Worm (Caenorhabditis elegans) whole organism, L2 larva: Measurements from ENCODE around the gene Y38E10A.33.

Source experiments
- C34F6.9 ChIP-seq: fragments of 150-350 bp; optimal IDR thresholded peaks from 2 replicates; lab custom pipeline; 2014; ENCODE audit warnings: missing biosample characterization, missing genetic modification characterization
- F13H6.1 ChIP-seq: sonication (generic microtip); optimal IDR thresholded peaks from 2 replicates; lab custom pipeline; 2016; ENCODE audit warnings: missing genetic modification characterization, missing compliant biosample characterization
- Y55F3AM.14 ChIP-seq: fragments of 200-800 bp; sonication (Bioruptor generic); optimal IDR thresholded peaks from 2 replicates; lab custom pipeline; 2018; ENCODE audit warnings: mild to moderate bottlenecking, missing genetic modification characterization, missing compliant biosample characterization
- ZK546.5 ChIP-seq: sonication (generic microtip); optimal IDR thresholded peaks from 2 replicates; lab custom pipeline; 2017; ENCODE audit warnings: missing biosample characterization, missing genetic modification characterization
- alr-1 ChIP-seq: fragments of 150-350 bp; optimal IDR thresholded peaks from 2 replicates; lab custom pipeline; 2014; ENCODE audit warnings: missing biosample characterization, missing genetic modification characterization
- aly-2 ChIP-seq: fragments of 150-350 bp; optimal IDR thresholded peaks from 2 replicates; lab custom pipeline; 2014; ENCODE audit warnings: missing biosample characterization, missing genetic modification characterization
- ama-1 ChIP-seq: fragments of 150-350 bp; optimal IDR thresholded peaks from 2 replicates; lab custom pipeline; 2018; ENCODE audit warnings: inconsistent platforms
- blmp-1 ChIP-seq: sonication (generic microtip); optimal IDR thresholded peaks from 2 replicates; lab custom pipeline; 2017; ENCODE audit warnings: missing genetic modification characterization, mild to moderate bottlenecking, missing compliant biosample characterization, antibody characterized with exemption, moderate library complexity; ENCODE audit not compliant: insufficient read depth
- ceh-16 ChIP-seq: fragments of 150-350 bp; optimal IDR thresholded peaks from 2 replicates; lab custom pipeline; 2014; ENCODE audit warnings: missing biosample characterization, missing genetic modification characterization
- ceh-82 ChIP-seq: fragments of 150-350 bp; optimal IDR thresholded peaks from 2 replicates; lab custom pipeline; 2014; ENCODE audit warnings: missing biosample characterization, missing genetic modification characterization
- dmd-4 ChIP-seq: sonication (generic microtip); optimal IDR thresholded peaks from 2 replicates; lab custom pipeline; 2017; ENCODE audit warnings: missing biosample characterization, missing genetic modification characterization
- elt-3 ChIP-seq: sonication (generic microtip); optimal IDR thresholded peaks from 2 replicates; lab custom pipeline; 2017; ENCODE audit warnings: missing biosample characterization, missing genetic modification characterization
- fos-1 ChIP-seq: fragments of 150-350 bp; optimal IDR thresholded peaks from 2 replicates; lab custom pipeline; 2014; ENCODE audit warnings: missing biosample characterization, missing genetic modification characterization
- lin-11 ChIP-seq: fragments of 150-350 bp; sonication (generic microtip); optimal IDR thresholded peaks from 2 replicates; lab custom pipeline; 2014; ENCODE audit warnings: missing biosample characterization, missing genetic modification characterization, inconsistent platforms, mixed read lengths
- lin-13 ChIP-seq: fragments of 150-350 bp; optimal IDR thresholded peaks from 2 replicates; lab custom pipeline; 2014; ENCODE audit warnings: missing biosample characterization, missing genetic modification reagents, missing genetic modification characterization
- lin-39 ChIP-seq: fragments of 150-350 bp; optimal IDR thresholded peaks from 2 replicates; lab custom pipeline; 2014; ENCODE audit warnings: missing biosample characterization, missing genetic modification reagents, missing genetic modification characterization
- mab-5 ChIP-seq: fragments of 150-350 bp; optimal IDR thresholded peaks from 2 replicates; lab custom pipeline; 2014; ENCODE audit warnings: missing biosample characterization, missing genetic modification characterization
- mdl-1 ChIP-seq, 2 experiments: fragments of 150-350 bp in 1 of 2; sonication (generic microtip) in 1 of 2; optimal IDR thresholded peaks; 2 replicates each; lab custom pipeline; 2017; ENCODE audit warnings: missing biosample characterization in 2 of 2, missing genetic modification characterization in 2 of 2
- nhr-10 ChIP-seq: sonication (generic microtip); optimal IDR thresholded peaks from 2 replicates; lab custom pipeline; 2017; ENCODE audit warnings: missing biosample characterization, missing genetic modification characterization
- nhr-12 ChIP-seq: fragments of 150-350 bp; optimal IDR thresholded peaks from 2 replicates; lab custom pipeline; 2014; ENCODE audit warnings: missing biosample characterization, missing genetic modification characterization
- nhr-129 ChIP-seq: fragments of 150-350 bp; optimal IDR thresholded peaks from 2 replicates; lab custom pipeline; 2014; ENCODE audit warnings: missing biosample characterization, missing genetic modification characterization
- nhr-23 ChIP-seq: fragments of 150-350 bp; optimal IDR thresholded peaks from 2 replicates; lab custom pipeline; 2014; ENCODE audit warnings: missing biosample characterization, missing genetic modification reagents, missing genetic modification characterization
- nhr-6 ChIP-seq: fragments of 150-350 bp; optimal IDR thresholded peaks from 2 replicates; lab custom pipeline; 2014; ENCODE audit warnings: missing biosample characterization, missing genetic modification characterization
- nhr-77 ChIP-seq: fragments of 150-350 bp; optimal IDR thresholded peaks from 2 replicates; lab custom pipeline; 2014; ENCODE audit warnings: missing biosample characterization, missing genetic modification characterization
- sem-4 ChIP-seq: fragments of 150-350 bp; optimal IDR thresholded peaks from 2 replicates; lab custom pipeline; 2014; ENCODE audit warnings: missing biosample characterization, missing genetic modification reagents, missing genetic modification characterization
- skn-1 ChIP-seq: sonication (generic microtip); optimal IDR thresholded peaks from 2 replicates; lab custom pipeline; 2017; ENCODE audit warnings: missing biosample characterization, missing genetic modification characterization
- sma-3 ChIP-seq: sonication (generic microtip); optimal IDR thresholded peaks from 2 replicates; lab custom pipeline; 2016; ENCODE audit warnings: missing genetic modification reagents, missing genetic modification characterization, missing compliant biosample characterization
- snpc-4 ChIP-seq: fragments of 150-350 bp; optimal IDR thresholded peaks from 2 replicates; lab custom pipeline; 2014; ENCODE audit warnings: missing biosample characterization, missing genetic modification characterization
- unc-39 ChIP-seq: fragments of 150-350 bp; optimal IDR thresholded peaks from 2 replicates; lab custom pipeline; 2014; ENCODE audit warnings: missing biosample characterization, missing genetic modification characterization
- unc-62 ChIP-seq: fragments of 150-350 bp; optimal IDR thresholded peaks from 2 replicates; lab custom pipeline; 2014; ENCODE audit warnings: missing biosample characterization, missing genetic modification reagents, missing genetic modification characterization
- ztf-1 ChIP-seq: fragments of 200-800 bp; sonication (Bioruptor generic); conservative IDR thresholded peaks from 2 replicates; pipeline ENCODE4 v1.3.6; 2022; ENCODE audit warnings: missing genetic modification characterization, missing compliant biosample characterization
- ztf-11 ChIP-seq: sonication (generic microtip); optimal IDR thresholded peaks from 2 replicates; lab custom pipeline; 2017; ENCODE audit warnings: missing biosample characterization, missing genetic modification characterization

The Y38E10A.33 gene

DNA sequence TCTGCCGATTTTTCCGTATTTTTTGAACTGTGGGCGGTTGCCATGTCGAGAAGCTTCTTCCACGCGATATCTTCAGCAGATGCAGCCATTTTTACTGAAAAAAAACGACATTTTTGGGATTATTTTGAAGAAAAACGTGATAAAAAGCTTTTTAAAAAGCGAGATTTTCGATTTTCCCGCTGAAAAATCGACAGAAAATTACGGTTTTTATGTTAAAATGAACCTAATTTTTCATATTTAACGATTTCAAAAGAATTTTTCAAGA, 1.8 kb downstream of the Y38E10A.33 start, which contains the start of gene Y38E10A.22:
Gene Y38E10A.22, minus strand, starts transcription at position 101 of the 265 bp plus-strand sequence.
- no peak for TF ChIP-seq ceh-16 (tag; lab: Kevin White, UChicago)
- no peak for TF ChIP-seq unc-62 (GFP tag; lab: Kevin White, UChicago)
- no peak for TF ChIP-seq aly-2 (tag; lab: Kevin White, UChicago)
- TF ChIP-seq snpc-4 (tag; lab: Kevin White, UChicago) = no peak

- TF ChIP-seq nhr-77 (tag; lab: Kevin White, UChicago) = no peak
- no peak for TF ChIP-seq aly-2 (tag; lab: Kevin White, UChicago)
- no peak for TF ChIP-seq C34F6.9 (tag; lab: Kevin White, UChicago)
- no peak for TF ChIP-seq blmp-1 (tag; lab: Kevin White, UChicago)
- TF ChIP-seq fos-1 = no peak
- no peak for TF ChIP-seq F13H6.1 (tag; lab: Kevin White, UChicago)
- TF ChIP-seq elt-3 = no peak
- TF ChIP-seq lin-13 (GFP tag; lab: Kevin White, UChicago) = no peak
- no peak for TF ChIP-seq nhr-6 (tag; lab: Kevin White, UChicago)
- no peak for TF ChIP-seq nhr-129
Measured at ce11 chrII:12673311-12673710, 6.1 kb downstream of the Y38E10A.33 start.

DNA sequence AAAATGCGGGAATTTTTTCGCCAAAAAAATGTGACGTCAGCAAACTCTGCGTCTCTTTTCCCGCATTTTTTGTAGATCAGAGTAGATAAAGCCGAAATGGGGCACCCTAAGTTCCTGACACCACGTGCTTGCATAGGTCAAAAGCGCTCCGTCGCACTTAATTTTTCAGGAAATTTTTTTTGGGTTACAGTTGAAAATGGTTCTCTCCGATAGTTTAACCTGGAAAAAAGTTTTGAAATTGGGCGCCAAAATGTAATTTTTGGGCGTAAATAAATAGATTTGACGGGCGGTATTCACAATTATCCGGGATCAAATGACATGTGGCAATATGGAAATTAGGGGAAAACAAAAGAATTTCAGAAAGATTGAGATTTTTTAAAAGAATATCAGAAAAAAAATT, 6.9 kb downstream of the Y38E10A.33 start:
- no peak for TF ChIP-seq nhr-77 (tag; lab: Kevin White, UChicago)
- no peak for TF ChIP-seq ZK546.5 (tag; lab: Kevin White, UChicago)
- TF ChIP-seq skn-1 = no peak
- TF ChIP-seq fos-1 = no peak
- no peak for TF ChIP-seq blmp-1 (tag; lab: Kevin White, UChicago)
- no peak for TF ChIP-seq lin-13 (GFP tag; lab: Kevin White, UChicago)
- no peak for TF ChIP-seq alr-1 (tag; lab: Kevin White, UChicago)
- no peak for TF ChIP-seq ztf-11 (tag; lab: Kevin White, UChicago)
- no peak for TF ChIP-seq nhr-12

DNA sequence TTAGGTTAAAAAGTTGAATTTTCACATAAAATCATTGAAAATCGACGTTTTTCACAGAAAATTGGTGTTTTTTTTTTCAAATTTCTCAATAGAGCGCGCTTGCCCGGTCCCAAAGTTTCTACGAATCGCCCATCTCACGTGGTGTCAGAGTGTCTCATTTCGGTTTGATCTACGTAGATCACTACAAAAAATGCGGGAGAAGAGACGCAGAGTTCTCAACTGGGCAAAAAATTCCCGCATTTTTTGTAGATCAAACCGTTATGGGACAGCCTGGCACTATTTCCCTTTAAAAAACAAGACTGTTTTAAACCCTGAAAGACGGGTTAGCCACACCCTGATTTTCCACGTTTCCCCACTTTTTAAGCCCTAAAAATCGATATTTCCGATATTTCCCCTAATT, 7.6 kb downstream of the Y38E10A.33 start:
- TF ChIP-seq skn-1 (no peak), ama-1 (no peak), lin-39 (tag; lab: Kevin White, UChicago) (no peak), mab-5 (tag; lab: Kevin White, UChicago) (no peak), nhr-10 (tag; lab: Kevin White, UChicago) (no peak), ceh-82 (tag; lab: Kevin White, UChicago) (no peak), F13H6.1 (tag; lab: Kevin White, UChicago) (no peak), ztf-1 (GFP tag; lab: Robert Waterston, UW) (no peak), ceh-16 (tag; lab: Kevin White, UChicago) (no peak), dmd-4 (tag; lab: Kevin White, UChicago) (no peak), sem-4 (tag; lab: Kevin White, UChicago) (no peak), Y55F3AM.14 (GFP tag; lab: Kevin White, UChicago) (no peak), mdl-1 (tag; optimal IDR thresholded peaks at IDR 0.05; lab: Kevin White, UChicago) (no peak)

DNA sequence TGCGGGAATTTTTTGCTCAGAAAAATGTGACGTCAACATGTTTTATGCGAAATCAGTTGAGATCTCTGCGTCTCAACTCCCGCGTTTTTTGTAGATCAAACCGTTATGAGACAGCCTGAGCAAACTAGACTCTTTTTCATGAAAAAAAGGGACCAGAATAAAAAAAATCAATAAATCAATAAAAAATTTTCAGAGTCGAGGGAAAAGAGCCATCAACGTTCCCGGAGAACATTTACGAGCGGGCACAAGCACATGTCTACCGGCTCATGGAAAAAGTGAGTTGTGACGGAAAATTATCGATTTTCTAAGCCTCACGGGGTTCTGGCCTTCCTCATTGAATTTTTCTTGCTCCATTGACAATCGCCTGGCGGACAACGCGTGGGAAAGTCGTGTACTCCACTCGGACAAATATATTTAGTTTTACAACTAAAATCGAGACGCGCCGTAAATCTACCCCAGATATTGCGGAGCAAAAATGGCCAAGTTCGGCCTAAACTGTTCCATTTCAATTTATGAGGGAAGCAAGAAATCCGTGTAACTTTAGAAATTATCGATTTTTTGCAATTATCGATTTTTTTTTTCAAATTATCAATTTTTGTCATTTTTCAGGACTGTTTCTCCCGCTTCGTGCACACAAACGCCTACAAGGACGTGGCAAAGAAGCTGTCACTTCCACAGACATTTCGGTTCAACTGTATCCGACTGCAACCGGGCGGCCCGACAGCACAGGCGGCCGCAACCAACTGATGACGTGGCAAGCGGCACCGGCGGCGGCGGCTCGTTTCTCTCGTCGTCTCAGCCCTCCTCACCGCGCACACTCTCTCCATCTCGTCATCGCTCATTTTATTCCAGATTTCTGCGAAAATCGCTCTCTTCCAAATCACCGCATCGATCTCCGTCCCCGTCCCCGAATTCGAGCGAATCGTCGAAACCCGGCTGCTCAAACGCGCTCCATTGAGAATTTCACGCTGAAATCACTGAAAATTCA, 8.3 kb downstream of the Y38E10A.33 start:
- TF ChIP-seq sma-3 (no peak), sem-4 (tag; lab: Kevin White, UChicago) (no peak), lin-11 (tag; lab: Kevin White, UChicago) (no peak), nhr-10 (tag; lab: Kevin White, UChicago) (no peak), unc-39 (tag; lab: Kevin White, UChicago) (no peak), ZK546.5 (tag; lab: Kevin White, UChicago) (no peak)
- TF ChIP-seq, all 48 proteins: peak for 0

- TF ChIP-seq Y55F3AM.14 (GFP tag; lab: Kevin White, UChicago) (no peak), lin-11 (tag; lab: Kevin White, UChicago) (no peak), nhr-23 (tag; lab: Kevin White, UChicago) (no peak)
Measured at ce11 chrII:12669882-12670281, 9.6 kb downstream of the Y38E10A.33 start.
